Worm (Caenorhabditis elegans) whole organism, L3 larva: Measurements from ENCODE around the gene rhy-1.

Experiments
- aly-2 ChIP-seq: fragments of 150-350 bp; optimal IDR thresholded peaks from 2 replicates; lab custom pipeline; 2014; ENCODE audit warnings: missing biosample characterization, missing genetic modification characterization
- ceh-82 ChIP-seq: fragments of 150-350 bp; optimal IDR thresholded peaks from 2 replicates; lab custom pipeline; 2014; ENCODE audit warnings: missing biosample characterization, missing genetic modification characterization
- nhr-237 ChIP-seq: fragments of 150-350 bp; optimal IDR thresholded peaks from 2 replicates; lab custom pipeline; 2014; ENCODE audit warnings: missing biosample characterization, missing genetic modification characterization
- nhr-76 ChIP-seq: fragments of 150-350 bp; sonication (generic microtip); optimal IDR thresholded peaks from 5 replicates; lab custom pipeline; 2014; ENCODE audit warnings: missing biosample characterization, missing genetic modification characterization
- nhr-77 ChIP-seq: fragments of 150-350 bp; optimal IDR thresholded peaks from 2 replicates; lab custom pipeline; 2014; ENCODE audit warnings: missing biosample characterization, missing genetic modification characterization
- skn-1 ChIP-seq: fragments of 150-350 bp; optimal IDR thresholded peaks from 2 replicates; lab custom pipeline; 2014; ENCODE audit warnings: missing biosample characterization, missing genetic modification characterization
- unc-62 ChIP-seq: fragments of 150-350 bp; sonication (generic microtip); optimal IDR thresholded peaks from 4 replicates; lab custom pipeline; 2014; ENCODE audit warnings: missing biosample characterization, missing genetic modification reagents, missing genetic modification characterization

DNA sequence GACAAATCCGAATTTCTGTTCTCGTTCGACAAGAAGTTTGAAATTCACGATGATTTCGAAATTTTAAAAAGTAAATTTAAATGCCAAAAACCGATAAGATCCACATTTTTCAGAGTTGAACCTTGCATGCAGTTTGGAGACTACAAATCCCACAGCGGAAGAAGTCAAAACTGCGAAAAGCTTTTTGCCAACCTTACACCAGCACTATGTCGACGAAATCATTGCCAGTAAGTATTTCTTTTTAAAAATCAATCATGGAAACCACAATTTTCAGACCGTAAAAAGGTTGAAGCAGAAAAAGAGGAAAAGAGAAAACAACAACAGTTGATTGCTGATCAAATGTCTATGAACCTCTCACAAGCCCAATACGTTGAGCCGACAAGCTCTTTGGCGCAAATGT lies 9.7 kb downstream of the rhy-1 start:
- TF ChIP-seq aly-2 (tag; lab: Kevin White, UChicago), result no peak
- TF ChIP-seq nhr-237 (tag; lab: Kevin White, UChicago), result no peak
- no peak for TF ChIP-seq ceh-82 (tag; lab: Kevin White, UChicago)
- TF ChIP-seq skn-1 (tag; lab: Kevin White, UChicago), result no peak
- no peak for TF ChIP-seq nhr-77
- TF ChIP-seq nhr-76 (tag; lab: Kevin White, UChicago), result no peak
- TF ChIP-seq unc-62 (GFP tag; lab: Kevin White, UChicago), result no peak
